Fruit fly (Drosophila melanogaster) whole organism, adult: ENCODE results near the gene Taf9.
A peak's percentile ranks its signal among the peaks of the same experiment; 100 is the strongest.

Experiments used
- CG11617 ChIP-seq: fragments of 200-800 bp; sonication (Bioruptor generic); optimal IDR thresholded peaks from 2 replicates; lab custom pipeline; 2017; ENCODE audit warnings: mild to moderate bottlenecking, missing biosample characterization, missing genetic modification reagents, missing genetic modification characterization
- CG12768 ChIP-seq: fragments of 200-800 bp; sonication (Bioruptor generic); optimal IDR thresholded peaks from 2 replicates; lab custom pipeline; 2017; ENCODE audit warnings: missing biosample characterization, missing genetic modification characterization, mild to moderate bottlenecking, moderate library complexity, missing genetic modification reagents
- CG14711 ChIP-seq: fragments of 200-800 bp; sonication (Bioruptor generic); optimal IDR thresholded peaks from 2 replicates; lab custom pipeline; 2018; ENCODE audit warnings: missing biosample characterization, mild to moderate bottlenecking, missing genetic modification characterization, moderate library complexity
- CG1620 ChIP-seq: fragments of 200-800 bp; sonication (Bioruptor generic); optimal IDR thresholded peaks from 2 replicates; lab custom pipeline; 2016; ENCODE audit warnings: missing biosample characterization, missing genetic modification characterization
- CG33017 ChIP-seq: fragments of 200-800 bp; sonication (Bioruptor generic); optimal IDR thresholded peaks from 2 replicates; lab custom pipeline; 2018; ENCODE audit warnings: missing biosample characterization, mild to moderate bottlenecking, missing genetic modification characterization, moderate library complexity
- CG5204 ChIP-seq: fragments of 200-800 bp; sonication (Bioruptor generic); optimal IDR thresholded peaks from 2 replicates; lab custom pipeline; 2016; ENCODE audit warnings: missing biosample characterization, missing genetic modification characterization
- CG7045 ChIP-seq: fragments of 200-800 bp; sonication (Bioruptor generic); optimal IDR thresholded peaks from 2 replicates; lab custom pipeline; 2017; ENCODE audit warnings: missing biosample characterization, mild to moderate bottlenecking, missing genetic modification characterization
- CG7101 ChIP-seq: fragments of 200-800 bp; sonication (Bioruptor generic); optimal IDR thresholded peaks from 2 replicates; lab custom pipeline; 2018; ENCODE audit warnings: missing biosample characterization, mild to moderate bottlenecking, missing genetic modification characterization, moderate library complexity
- Clk ChIP-seq: fragments of 200-800 bp; sonication (Bioruptor generic); optimal IDR thresholded peaks from 2 replicates; lab custom pipeline; 2017; ENCODE audit warnings: missing biosample characterization, missing genetic modification characterization
- Crg-1 ChIP-seq: fragments of 200-800 bp; sonication (Bioruptor generic); optimal IDR thresholded peaks from 2 replicates; lab custom pipeline; 2016; ENCODE audit warnings: missing biosample characterization, missing genetic modification characterization
- Hr96 ChIP-seq: fragments of 200-800 bp; sonication (Bioruptor generic); optimal IDR thresholded peaks from 2 replicates; lab custom pipeline; 2016; ENCODE audit warnings: missing biosample characterization, missing genetic modification characterization
- Mnt ChIP-seq: fragments of 200-800 bp; sonication (Bioruptor generic); optimal IDR thresholded peaks from 2 replicates; lab custom pipeline; 2016; ENCODE audit warnings: missing biosample characterization, mild to moderate bottlenecking, missing genetic modification characterization
- bab1 ChIP-seq: fragments of 200-800 bp; sonication (Bioruptor generic); optimal IDR thresholded peaks from 3 replicates; lab custom pipeline; 2019; ENCODE audit warnings: missing biosample characterization, mild to moderate bottlenecking, missing genetic modification characterization, moderate library complexity
- cic ChIP-seq: fragments of 200-800 bp; sonication (Bioruptor generic); optimal IDR thresholded peaks from 2 replicates; lab custom pipeline; 2017; ENCODE audit warnings: missing biosample characterization, mild to moderate bottlenecking, missing genetic modification characterization, moderate library complexity
- cnc ChIP-seq, 2 experiments: fragments of >200 bp; optimal IDR thresholded peaks; 2 replicates each; lab custom pipeline; 2017
- kay ChIP-seq: fragments of 200-800 bp; sonication (Bioruptor generic); peaks from one replicate; lab custom pipeline; 2016; ENCODE audit warnings: missing biosample characterization, missing genetic modification characterization, borderline replicate concordance
- ovo ChIP-seq: fragments of 200-800 bp; sonication (Bioruptor generic); optimal IDR thresholded peaks from 2 replicates; lab custom pipeline; 2016; ENCODE audit warnings: missing biosample characterization, missing genetic modification characterization
- pad ChIP-seq: fragments of 200-800 bp; sonication (Bioruptor generic); optimal IDR thresholded peaks from 3 replicates; lab custom pipeline; 2017; ENCODE audit warnings: missing biosample characterization, missing genetic modification characterization, mild to moderate bottlenecking, moderate library complexity, missing genetic modification reagents
- tj ChIP-seq: fragments of 200-800 bp; sonication (Bioruptor generic); optimal IDR thresholded peaks from 3 replicates; lab custom pipeline; 2017; ENCODE audit warnings: missing biosample characterization, mild to moderate bottlenecking, missing genetic modification characterization, moderate library complexity
- toe ChIP-seq: fragments of 200-800 bp; sonication (Bioruptor generic); optimal IDR thresholded peaks from 2 replicates; lab custom pipeline; 2016; ENCODE audit warnings: missing biosample characterization, missing genetic modification characterization

Taf9 gene

DNA sequence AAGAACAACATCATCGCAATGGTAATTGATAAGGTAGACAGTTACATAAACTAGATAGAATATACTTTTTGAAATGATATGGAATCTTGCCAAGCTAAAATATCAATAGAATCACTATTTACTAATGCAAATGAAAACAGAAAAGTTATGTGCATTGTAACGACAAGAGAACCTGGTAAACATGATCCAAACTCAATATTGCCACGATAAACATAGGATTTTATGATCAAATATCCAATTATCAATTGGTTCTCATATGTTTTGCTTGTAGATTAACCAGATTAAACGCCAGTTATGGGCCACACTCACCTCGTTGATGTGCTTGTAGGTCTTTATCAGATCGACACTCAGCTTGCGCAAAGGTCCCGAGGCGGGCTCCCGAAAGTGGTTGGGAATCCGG, 30.3 kb downstream of the Taf9 start:
- TF ChIP-seq Clk (GFP tag; lab: Kevin White, UChicago) (no peak), Hr96 (GFP tag; lab: Kevin White, UChicago) (no peak), kay (GFP tag; lab: Kevin White, UChicago) (no peak), tj (GFP tag; lab: Kevin White, UChicago) (no peak), bab1 (GFP tag; lab: Kevin White, UChicago) (no peak), pad (GFP tag; lab: Kevin White, UChicago) (no peak), CG1620 (GFP tag; lab: Kevin White, UChicago) (no peak), ovo (no peak), CG11617 (GFP tag; lab: Kevin White, UChicago) (no peak), CG33017 (tag; lab: Kevin White, UChicago) (no peak), cic (GFP tag; lab: Kevin White, UChicago) (no peak), CG7045 (GFP tag; lab: Kevin White, UChicago) (no peak), cnc (optimal IDR thresholded peaks at IDR 0.05; lab: Kevin White, UChicago) (no peak), Mnt (GFP tag; lab: Kevin White, UChicago) (no peak), CG7101 (tag; lab: Kevin White, UChicago) (no peak), CG14711 (tag; lab: Kevin White, UChicago) (no peak), CG5204 (GFP tag; lab: Kevin White, UChicago) (no peak)

DNA sequence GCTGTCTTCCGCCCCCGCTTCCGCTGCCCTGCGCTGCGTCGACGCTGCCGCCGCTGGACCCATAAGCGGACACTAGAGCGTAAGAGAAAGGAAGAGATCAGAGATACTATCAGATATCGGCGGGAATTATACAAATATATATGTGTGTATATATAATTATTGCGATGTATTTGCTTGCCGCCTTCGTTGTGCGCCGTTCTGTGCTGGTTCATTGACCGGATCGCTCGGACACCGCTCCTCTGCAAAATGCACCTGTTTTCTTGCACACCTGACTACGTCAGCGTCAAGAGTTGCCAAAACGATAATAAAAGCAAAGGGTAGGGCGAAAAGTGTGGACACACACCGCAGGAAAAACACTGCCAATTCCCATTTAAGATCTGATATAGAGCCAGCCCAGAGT, 31.4 kb downstream of the Taf9 start:
- TF ChIP-seq kay (GFP tag; lab: Kevin White, UChicago) (no peak), CG7045 (GFP tag; lab: Kevin White, UChicago) (no peak), Hr96 (GFP tag; lab: Kevin White, UChicago) (no peak), bab1 (GFP tag; lab: Kevin White, UChicago) (no peak), cnc (optimal IDR thresholded peaks at IDR 0.05; lab: Kevin White, UChicago) (no peak)

dm6 chrX:17875014-17875589, 33.1 kb downstream of the Taf9 start:
- no peak for TF ChIP-seq CG33017 (tag; lab: Kevin White, UChicago)
- TF ChIP-seq ovo = no peak
- TF ChIP-seq CG1620 (GFP tag; lab: Kevin White, UChicago) = no peak
- TF ChIP-seq pad (GFP tag; lab: Kevin White, UChicago) = no peak
- TF ChIP-seq CG5204 (GFP tag; lab: Kevin White, UChicago) = no peak
- no peak for TF ChIP-seq tj (GFP tag; lab: Kevin White, UChicago)
- no peak for TF ChIP-seq Hr96 (GFP tag; lab: Kevin White, UChicago)
- no peak for TF ChIP-seq Crg-1 (GFP tag; lab: Kevin White, UChicago)
- TF ChIP-seq kay (GFP tag; lab: Kevin White, UChicago) = no peak
- no peak for TF ChIP-seq CG12768
- no peak for TF ChIP-seq toe (GFP tag; lab: Kevin White, UChicago)
- TF ChIP-seq CG7045 (GFP tag; lab: Kevin White, UChicago) = no peak
- no peak for TF ChIP-seq cnc (optimal IDR thresholded peaks at IDR 0.05; lab: Kevin White, UChicago)
- no peak for TF ChIP-seq CG11617 (GFP tag; lab: Kevin White, UChicago)
- TF ChIP-seq bab1 (GFP tag; lab: Kevin White, UChicago) = no peak
- no peak for TF ChIP-seq Clk (GFP tag; lab: Kevin White, UChicago)
- TF ChIP-seq Mnt (GFP tag; lab: Kevin White, UChicago) = no peak
- TF ChIP-seq cic (GFP tag; lab: Kevin White, UChicago) = no peak

DNA sequence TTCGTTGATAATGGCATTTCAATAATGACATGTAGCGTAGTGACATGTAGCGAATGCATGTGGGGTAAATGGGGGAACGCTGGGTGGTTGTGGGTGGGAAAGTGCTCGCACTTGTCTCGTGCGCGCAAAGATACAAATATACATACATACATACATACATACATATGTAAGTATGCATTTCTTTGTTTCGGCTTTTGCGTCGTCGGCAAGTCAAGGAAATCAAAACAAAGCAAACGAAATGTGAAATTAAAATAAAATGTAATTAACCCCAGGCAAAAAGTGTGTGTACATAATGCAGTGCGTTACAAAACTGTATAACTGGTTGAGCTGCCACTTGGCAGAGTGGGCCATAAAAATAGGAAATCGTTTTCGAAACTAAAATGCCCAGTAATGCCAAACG, 33.7 kb downstream of the Taf9 start:
- no peak for TF ChIP-seq Mnt (GFP tag; lab: Kevin White, UChicago)
- TF ChIP-seq CG14711 (tag; lab: Kevin White, UChicago) = no peak
- no peak for TF ChIP-seq tj (GFP tag; lab: Kevin White, UChicago)
- no peak for TF ChIP-seq Crg-1 (GFP tag; lab: Kevin White, UChicago)
- no peak for TF ChIP-seq CG33017 (tag; lab: Kevin White, UChicago)
- no peak for TF ChIP-seq bab1 (GFP tag; lab: Kevin White, UChicago)
- no peak for TF ChIP-seq Clk (GFP tag; lab: Kevin White, UChicago)
- TF ChIP-seq kay (GFP tag; lab: Kevin White, UChicago) = no peak
- no peak for TF ChIP-seq ovo
- no peak for TF ChIP-seq CG5204 (GFP tag; lab: Kevin White, UChicago)
- no peak for TF ChIP-seq pad (GFP tag; lab: Kevin White, UChicago)

DNA sequence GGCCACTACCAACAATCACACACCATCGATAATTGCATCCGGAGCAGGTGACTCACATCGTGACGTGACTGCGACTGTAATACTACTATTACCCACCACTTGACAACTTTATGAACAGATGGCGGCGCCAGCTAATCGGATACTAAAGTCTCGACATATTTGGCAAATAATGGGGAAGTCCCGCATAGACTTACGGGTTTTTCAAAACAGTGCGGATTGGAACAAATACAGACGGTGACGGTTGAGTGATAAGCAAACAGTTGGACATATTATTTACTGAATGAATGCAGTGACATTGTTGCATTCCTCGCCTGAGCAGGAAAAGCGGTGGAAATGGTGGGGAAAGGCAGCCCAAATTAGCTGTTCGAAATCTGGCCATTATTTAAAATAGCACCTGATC, 34.6 kb downstream of the Taf9 start:
- peak; percentile 67 for TF ChIP-seq kay (GFP tag; lab: Kevin White, UChicago)
- TF ChIP-seq CG14711 (tag; lab: Kevin White, UChicago) = peak; percentile 2
- TF ChIP-seq tj (GFP tag; lab: Kevin White, UChicago) = no peak

DNA sequence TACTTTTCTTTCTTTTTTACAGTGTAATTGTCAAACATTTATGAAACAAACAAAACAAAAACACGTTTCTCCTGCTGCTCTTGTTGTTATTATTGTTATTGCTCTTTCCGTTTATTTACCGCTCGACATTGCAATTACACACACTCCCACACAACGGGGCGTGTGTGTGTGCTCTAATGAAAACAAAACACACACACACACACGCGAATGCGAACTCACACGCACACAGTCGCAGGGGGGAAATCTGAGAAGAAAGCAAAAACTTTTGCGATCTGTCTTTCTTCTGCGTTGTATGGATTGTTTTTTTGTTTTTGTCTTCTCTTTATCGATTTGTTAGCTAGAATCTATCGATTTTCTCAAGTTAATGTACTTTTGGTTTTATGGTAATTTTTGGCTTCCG, 36.0 kb downstream of the Taf9 start:
- peak; percentile 83 for TF ChIP-seq kay (GFP tag; lab: Kevin White, UChicago)
- TF ChIP-seq ovo = no peak

DNA sequence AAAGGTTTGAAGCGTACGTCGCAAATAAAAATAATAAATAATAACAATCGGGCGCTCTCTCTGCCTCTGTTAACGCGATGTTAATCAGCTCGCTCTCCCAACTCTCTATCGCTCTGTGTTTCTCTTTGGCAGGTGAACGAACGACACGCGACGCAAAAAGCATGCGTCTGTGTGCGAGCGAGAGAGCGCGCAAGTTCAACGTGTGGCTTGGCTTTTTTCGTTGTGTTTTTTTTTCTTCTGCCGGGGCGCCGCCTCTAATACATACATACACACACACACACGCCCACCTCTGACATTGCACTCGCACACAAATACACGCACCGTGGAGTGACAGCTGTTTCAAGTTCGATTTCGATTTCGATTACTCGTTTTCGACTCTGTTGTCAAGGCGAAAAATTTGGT, 36.7 kb downstream of the Taf9 start:
- TF ChIP-seq CG5204 (GFP tag; lab: Kevin White, UChicago) (no peak), Hr96 (GFP tag; lab: Kevin White, UChicago) (no peak), Clk (GFP tag; lab: Kevin White, UChicago) (no peak), kay (GFP tag; lab: Kevin White, UChicago) (no peak), CG33017 (tag; lab: Kevin White, UChicago) (no peak), ovo (no peak), pad (GFP tag; lab: Kevin White, UChicago) (no peak), CG14711 (tag; lab: Kevin White, UChicago) (no peak), CG11617 (GFP tag; lab: Kevin White, UChicago) (peak; percentile 3), CG7045 (GFP tag; lab: Kevin White, UChicago) (no peak), tj (GFP tag; lab: Kevin White, UChicago) (no peak), CG1620 (GFP tag; lab: Kevin White, UChicago) (no peak), cnc (optimal IDR thresholded peaks at IDR 0.05; lab: Kevin White, UChicago) (no peak), Crg-1 (GFP tag; lab: Kevin White, UChicago) (no peak), Mnt (GFP tag; lab: Kevin White, UChicago) (peak; percentile 50), bab1 (GFP tag; lab: Kevin White, UChicago) (peak; percentile 38), CG7101 (tag; lab: Kevin White, UChicago) (no peak), cic (GFP tag; lab: Kevin White, UChicago) (peak; percentile 46), CG12768 (peak; percentile 46), toe (GFP tag; lab: Kevin White, UChicago) (peak; percentile 10)
